Worm (Caenorhabditis elegans) whole organism, midembryonic: ENCODE data around the gene C16C8.26.
A peak's percentile ranks its signal among the peaks of the same experiment; 100 is the strongest.

Source experiments
- T22C8.4 ChIP-seq: fragments of 200-800 bp; sonication (Bioruptor generic); IDR thresholded peaks from 2 replicates; pipeline ENCODE4 v1.3.6; 2022; ENCODE audit warnings: missing genetic modification characterization, missing compliant biosample characterization
- cog-1 ChIP-seq: sonication (generic microtip); optimal IDR thresholded peaks from 2 replicates; lab custom pipeline; 2016; ENCODE audit warnings: missing genetic modification characterization, missing compliant biosample characterization
- flt-1 ChIP-seq: fragments of 200-800 bp; sonication (Bioruptor generic); IDR thresholded peaks from 2 replicates; pipeline ENCODE4 v1.3.6; 2022; ENCODE audit warnings: missing genetic modification characterization, missing compliant biosample characterization
- klf-2 ChIP-seq: fragments of 200-800 bp; sonication (Bioruptor generic); conservative IDR thresholded peaks from 2 replicates; pipeline ENCODE4 v1.3.6; 2022; ENCODE audit warnings: missing genetic modification reagents, missing genetic modification characterization, missing compliant biosample characterization
- ref-1 ChIP-seq: fragments of 200-800 bp; sonication (Bioruptor generic); conservative IDR thresholded peaks from 2 replicates; pipeline ENCODE4 v1.3.6; 2022; ENCODE audit warnings: missing genetic modification reagents, missing genetic modification characterization, missing compliant biosample characterization
- tab-1 ChIP-seq: fragments of 200-800 bp; sonication (Bioruptor generic); IDR thresholded peaks from 2 replicates; pipeline ENCODE4 v1.3.6; 2022; ENCODE audit warnings: missing genetic modification characterization, missing compliant biosample characterization
- ztf-23 ChIP-seq: fragments of 200-800 bp; sonication (Bioruptor generic); IDR thresholded peaks from 2 replicates; pipeline ENCODE4 v1.3.6; 2022; ENCODE audit warnings: missing genetic modification reagents, missing genetic modification characterization, missing compliant biosample characterization
- ztf-29 ChIP-seq: fragments of 200-800 bp; sonication (Bioruptor generic); IDR thresholded peaks from 2 replicates; pipeline ENCODE4 v1.3.6; 2022; ENCODE audit warnings: missing genetic modification reagents, missing genetic modification characterization, missing compliant biosample characterization

- TF ChIP-seq T22C8.4 (no peak), tab-1 (GFP tag; lab: Robert Waterston, UW) (no peak), ref-1 (GFP tag; lab: Robert Waterston, UW) (no peak), klf-2 (0 out of 2 replicates have a peak, but pooled peaks have one; percentile 45), flt-1 (GFP tag; lab: Robert Waterston, UW) (peak; percentile 67; the same call in 1 of the 2 replicates), ztf-23 (GFP tag; lab: Robert Waterston, UW) (peak; percentile 74), cog-1 (tag; lab: Kevin White, UChicago) (peak; percentile 39), ztf-29 (no peak)
Measured at ce11 chrII:3482231-3482630, 24.1 kb upstream of the C16C8.26 start, which contains the start of gene smu-2.
